Worm (Caenorhabditis elegans): ENCODE results near the gene acc-4.

DNA sequence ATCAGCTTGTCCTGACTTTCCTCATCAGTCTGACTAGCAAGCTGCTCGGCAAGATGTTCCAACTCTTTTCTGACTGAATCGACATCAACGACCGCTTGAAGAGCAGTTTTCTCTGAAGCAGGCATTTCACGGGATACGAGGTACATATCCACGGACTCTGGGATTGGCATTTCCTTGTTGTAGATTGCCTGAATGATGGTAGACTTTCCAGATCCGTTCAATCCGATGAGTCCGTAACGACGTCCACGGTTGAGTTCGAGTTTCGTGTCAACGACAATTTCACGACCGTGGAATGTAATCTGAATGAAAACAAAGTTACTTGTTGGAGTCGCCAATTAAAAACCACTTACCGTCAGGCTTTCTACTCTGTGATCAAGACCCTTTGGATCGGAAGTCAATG lies 22.4 kb downstream of the acc-4 start:
- no peak for TF ChIP-seq skn-1 (tag; optimal IDR thresholded peaks at IDR 0.05)
- no peak for TF ChIP-seq nhr-10 (tag; optimal IDR thresholded peaks at IDR 0.05)
- no peak for TF ChIP-seq snpc-4 (tag; optimal IDR thresholded peaks at IDR 0.05)
- no peak for TF ChIP-seq aly-2 (tag; optimal IDR thresholded peaks at IDR 0.05)
- TF ChIP-seq nhr-77 (tag; optimal IDR thresholded peaks at IDR 0.05), result no peak
- no peak for TF ChIP-seq zag-1 (tag; optimal IDR thresholded peaks at IDR 0.05)
- no peak for TF ChIP-seq egl-27 (tag; optimal IDR thresholded peaks at IDR 0.05)
- no peak for TF ChIP-seq ZK546.5 (tag; optimal IDR thresholded peaks at IDR 0.05)
- TF ChIP-seq nhr-237 (tag; optimal IDR thresholded peaks at IDR 0.05), result no peak
- no peak for TF ChIP-seq nhr-21 (tag; optimal IDR thresholded peaks at IDR 0.05)

Data from whole organism, L2 larva.